Fruit fly (Drosophila melanogaster): ENCODE results near the gene nrv2.

Gene nrv2

DNA sequence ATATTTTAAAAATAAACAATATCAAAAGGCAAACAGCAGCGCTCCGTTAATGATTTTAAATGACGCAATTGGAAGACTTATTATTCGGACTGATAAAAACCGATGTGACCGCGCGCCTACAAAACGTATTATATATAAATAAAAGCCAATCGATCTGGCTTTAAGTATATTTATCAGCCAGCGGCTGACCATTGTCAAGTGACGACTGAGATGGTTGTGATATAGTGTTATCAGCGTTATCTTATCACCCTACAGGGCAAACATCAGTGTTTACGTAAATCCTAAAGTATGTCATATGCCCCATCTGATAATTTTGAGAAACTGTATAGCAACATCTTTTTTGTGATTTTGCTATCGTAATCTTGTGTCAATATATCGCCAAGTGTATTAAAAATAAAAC lies 9.3 kb downstream of the nrv2 start (continued):
- TF ChIP-seq CG9817 (tag; optimal IDR thresholded peaks at IDR 0.05) = no peak
- no peak for TF ChIP-seq fd64A (GFP tag; optimal IDR thresholded peaks at IDR 0.05)
- peak; percentile 88 for TF ChIP-seq mirr (GFP tag; optimal IDR thresholded peaks at IDR 0.05)
- no peak for TF ChIP-seq CG7839 (tag; optimal IDR thresholded peaks at IDR 0.05)
- TF ChIP-seq D (optimal IDR thresholded peaks at IDR 0.05) = no peak
- TF ChIP-seq D (GFP tag; optimal IDR thresholded peaks at IDR 0.05) = no peak
- 0 out of 3 replicates have a peak, but pooled peaks have one; percentile 69 for TF ChIP-seq CG2199 (GFP tag; IDR thresholded peaks at IDR 0.05)
- TF ChIP-seq CG30431 (GFP tag; optimal IDR thresholded peaks at IDR 0.05) = no peak
- peak; percentile 57; the same call in 1 of the 2 replicates for TF ChIP-seq GATAe (GFP tag; conservative IDR thresholded peaks at IDR 0.05)
- no peak for TF ChIP-seq CG6683 (GFP tag; optimal IDR thresholded peaks at IDR 0.05)
- no peak for TF ChIP-seq pb (GFP tag; optimal IDR thresholded peaks at IDR 0.05)
- TF ChIP-seq CG4854 (GFP tag; optimal IDR thresholded peaks at IDR 0.05) = no peak
- no peak for TF ChIP-seq CG1602 (GFP tag; optimal IDR thresholded peaks at IDR 0.05)
- no peak for TF ChIP-seq B-H2 (GFP tag; optimal IDR thresholded peaks at IDR 0.05)
- no peak for TF ChIP-seq hkb (optimal IDR thresholded peaks at IDR 0.05)
- TF ChIP-seq hkb (GFP tag; IDR thresholded peaks at IDR 0.05) = no peak
- no peak for TF ChIP-seq Myb (GFP tag; optimal IDR thresholded peaks at IDR 0.05)
- TF ChIP-seq CG12769 (tag; optimal IDR thresholded peaks at IDR 0.05) = no peak
- no peak for TF ChIP-seq wor (GFP tag; IDR thresholded peaks at IDR 0.05)
- no peak for TF ChIP-seq her (GFP tag; optimal IDR thresholded peaks at IDR 0.05)
- no peak for TF ChIP-seq mld (GFP tag; IDR thresholded peaks at IDR 0.05; ENCODE audit: partially characterized antibody)
- peak; percentile 32 for TF ChIP-seq nau (GFP tag; optimal IDR thresholded peaks at IDR 0.05)
- TF ChIP-seq bcd (GFP tag; optimal IDR thresholded peaks at IDR 0.05) = no peak
- no peak for TF ChIP-seq ash1 (GFP tag; optimal IDR thresholded peaks at IDR 0.05)
- TF ChIP-seq NfI (GFP tag; optimal IDR thresholded peaks at IDR 0.05) = no peak
- no peak for TF ChIP-seq Hr78 (GFP tag; optimal IDR thresholded peaks at IDR 0.05)
- TF ChIP-seq btn (GFP tag; optimal IDR thresholded peaks at IDR 0.05) = no peak
- TF ChIP-seq CG1529 (GFP tag; optimal IDR thresholded peaks at IDR 0.05) = no peak
- no peak for TF ChIP-seq tio (GFP tag; optimal IDR thresholded peaks at IDR 0.05)
- no peak for TF ChIP-seq prd (optimal IDR thresholded peaks at IDR 0.05)
- TF ChIP-seq prd (GFP tag; IDR thresholded peaks at IDR 0.05) = no peak
- no peak for TF ChIP-seq pum (GFP tag; optimal IDR thresholded peaks at IDR 0.05)
- no peak for TF ChIP-seq bowl (GFP tag; IDR thresholded peaks at IDR 0.05)
- TF ChIP-seq CG12071 (GFP tag; optimal IDR thresholded peaks at IDR 0.05) = peak; percentile 25
- TF ChIP-seq Doc2 (GFP tag; IDR thresholded peaks at IDR 0.05) = no peak
- no peak for TF ChIP-seq CG13123 (GFP tag; optimal IDR thresholded peaks at IDR 0.05)
- TF ChIP-seq CG33557 (GFP tag; optimal IDR thresholded peaks at IDR 0.05) = no peak
- no peak for TF ChIP-seq shn (GFP tag; optimal IDR thresholded peaks at IDR 0.05)
- no peak for TF ChIP-seq CG10959 (GFP tag; IDR thresholded peaks at IDR 0.05)
- no peak for TF ChIP-seq oc (tag; optimal IDR thresholded peaks at IDR 0.05)
- no peak for TF ChIP-seq CG9727 (GFP tag; optimal IDR thresholded peaks at IDR 0.05)
- TF ChIP-seq CG10321 (GFP tag; IDR thresholded peaks at IDR 0.05) = no peak
- no peak for TF ChIP-seq trem (tag; optimal IDR thresholded peaks at IDR 0.05)
- peak; percentile 13 for TF ChIP-seq HmgZ (tag; optimal IDR thresholded peaks at IDR 0.05)
- no peak for TF ChIP-seq CG8765 (GFP tag; IDR thresholded peaks at IDR 0.05)
- no peak for TF ChIP-seq CG11456 (GFP tag; IDR thresholded peaks at IDR 0.05)
- TF ChIP-seq MESR4 (GFP tag; optimal IDR thresholded peaks at IDR 0.05) = no peak
- TF ChIP-seq CG12155 (GFP tag; optimal IDR thresholded peaks at IDR 0.05) = no peak
- TF ChIP-seq exex (tag; optimal IDR thresholded peaks at IDR 0.05) = peak; percentile 91
- no peak for TF ChIP-seq az2 (GFP tag; optimal IDR thresholded peaks at IDR 0.05)
- TF ChIP-seq Abd-B (GFP tag; optimal IDR thresholded peaks at IDR 0.05) = no peak
- no peak for TF ChIP-seq CG12744 (GFP tag; optimal IDR thresholded peaks at IDR 0.05)
- TF ChIP-seq zf30C (GFP tag; optimal IDR thresholded peaks at IDR 0.05) = no peak
